Worm (Caenorhabditis elegans): ENCODE results near the gene H34I24.2.

Gene H34I24.2

ce11 chrIII:2874144-2874868, 32.5 kb downstream of the H34I24.2 start, which contains the start of gene klf-1:
TSS of gene klf-1 (plus strand) at chrIII:2874818.
- TF ChIP-seq ztf-25 (GFP tag; IDR thresholded peaks at IDR 0.05) (no peak), rpc-1 (optimal IDR thresholded peaks at IDR 0.05) (no peak), rpc-1 (tag; optimal IDR thresholded peaks at IDR 0.05) (peak; percentile 52), F22D6.2 (tag; optimal IDR thresholded peaks at IDR 0.05) (no peak), somi-1 (GFP tag; optimal IDR thresholded peaks at IDR 0.05) (no peak), mcd-1 (GFP tag; IDR thresholded peaks at IDR 0.05) (0 out of 2 replicates have a peak, but pooled peaks have one; percentile 15), T07F8.4 (tag; optimal IDR thresholded peaks at IDR 0.05) (no peak), nhr-80 (tag; optimal IDR thresholded peaks at IDR 0.05) (peak; percentile 84), sptf-2 (GFP tag; optimal IDR thresholded peaks at IDR 0.05) (no peak), K11D2.4 (GFP tag; IDR thresholded peaks at IDR 0.05) (peak; percentile 69), B0261.1 (tag; optimal IDR thresholded peaks at IDR 0.05) (no peak), lin-40 (tag; optimal IDR thresholded peaks at IDR 0.05) (peak; percentile 60), dox-1 (GFP tag; IDR thresholded peaks at IDR 0.05) (peak; percentile 57), attf-5 (GFP tag; optimal IDR thresholded peaks at IDR 0.05) (peak; percentile 33), hlh-12 (tag; optimal IDR thresholded peaks at IDR 0.05) (no peak), tbp1 (GFP tag; optimal IDR thresholded peaks at IDR 0.05) (peak; percentile 9), sdz-38 (tag; optimal IDR thresholded peaks at IDR 0.05) (no peak), ceh-58 (GFP tag; IDR thresholded peaks at IDR 0.05) (no peak), cebp-1 (GFP tag; IDR thresholded peaks at IDR 0.05) (no peak), cebp-1 (tag; optimal IDR thresholded peaks at IDR 0.05) (peak; percentile 53), C06A6.2 (GFP tag; conservative IDR thresholded peaks at IDR 0.05) (0 out of 2 replicates have a peak, but pooled peaks have one; percentile 42), mxl-1 (tag; optimal IDR thresholded peaks at IDR 0.05) (no peak), ztf-26 (tag; optimal IDR thresholded peaks at IDR 0.05) (peak; percentile 50), die-1 (tag; optimal IDR thresholded peaks at IDR 0.05) (no peak), hmg-20 (GFP tag; IDR thresholded peaks at IDR 0.05) (no peak), pbrm-1 (GFP tag; IDR thresholded peaks at IDR 0.05) (no peak), let-526 (GFP tag; IDR thresholded peaks at IDR 0.05) (no peak), lin-35 (GFP tag; optimal IDR thresholded peaks at IDR 0.05) (no peak), madf-10 (tag; optimal IDR thresholded peaks at IDR 0.05) (peak; percentile 16), let-607 (tag; optimal IDR thresholded peaks at IDR 0.05) (peak in 1 of 2 experiments; percentile 11), nfyb-1 (GFP tag; IDR thresholded peaks at IDR 0.05) (peak; percentile 24; the same call in 1 of the 2 replicates), ama-1 (optimal IDR thresholded peaks at IDR 0.05) (no peak), ama-1 (GFP tag; optimal IDR thresholded peaks at IDR 0.05) (no peak)

DNA sequence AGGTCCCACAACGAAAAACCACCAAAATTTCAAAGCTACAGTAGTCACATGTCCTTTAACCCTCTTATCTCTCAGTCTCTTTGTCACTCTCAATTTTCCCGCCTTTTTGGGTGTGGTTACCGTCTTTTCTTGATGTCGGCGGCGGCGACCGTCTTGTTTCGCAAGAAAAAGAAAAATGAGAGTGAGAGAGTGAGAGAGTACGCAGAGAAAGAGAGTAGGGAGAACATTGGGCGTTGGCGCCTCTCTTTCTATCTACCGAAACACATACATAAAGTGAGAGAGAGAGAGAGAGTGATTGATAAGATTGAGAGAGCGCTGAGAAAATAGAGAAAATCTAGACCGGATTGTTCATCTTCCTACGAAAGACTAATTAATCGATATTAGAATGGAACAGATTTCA, 34.1 kb downstream of the H34I24.2 start:
- no peak for TF ChIP-seq F55B11.4 (tag; optimal IDR thresholded peaks at IDR 0.05; ENCODE audit: borderline replicate concordance, insufficient read depth)
- no peak for TF ChIP-seq Y56A3A.18 (GFP tag; IDR thresholded peaks at IDR 0.05)
- peak; percentile 24 for TF ChIP-seq ets-4 (GFP tag; optimal IDR thresholded peaks at IDR 0.05)
- no peak for TF ChIP-seq hrde-1 (tag; optimal IDR thresholded peaks at IDR 0.05; ENCODE audit: borderline replicate concordance)
- no peak for TF ChIP-seq ZK185.1 (tag; optimal IDR thresholded peaks at IDR 0.05; ENCODE audit: poor library complexity, severe bottlenecking)
- no peak for TF ChIP-seq ztf-28 (GFP tag; IDR thresholded peaks at IDR 0.05)
- no peak for TF ChIP-seq F57A8.1 (GFP tag; optimal IDR thresholded peaks at IDR 0.05)
- TF ChIP-seq aptf-2 (GFP tag; conservative IDR thresholded peaks at IDR 0.05) = no peak
- TF ChIP-seq dpl-1 (GFP tag; optimal IDR thresholded peaks at IDR 0.05) = no peak
- no peak for TF ChIP-seq mel-28 (tag; optimal IDR thresholded peaks at IDR 0.05; ENCODE audit: borderline replicate concordance)
- no peak for TF ChIP-seq madf-6 (GFP tag; IDR thresholded peaks at IDR 0.05)
- no peak for TF ChIP-seq gei-17 (GFP tag; optimal IDR thresholded peaks at IDR 0.05)
- no peak for TF ChIP-seq nhr-179 (tag; optimal IDR thresholded peaks at IDR 0.05)
- no peak for TF ChIP-seq ekl-4 (GFP tag; IDR thresholded peaks at IDR 0.05)
- peak; percentile 97 for TF ChIP-seq nhr-80 (tag; optimal IDR thresholded peaks at IDR 0.05)
- no peak for TF ChIP-seq rcor-1 (GFP tag; IDR thresholded peaks at IDR 0.05)
- TF ChIP-seq egl-44 (GFP tag; IDR thresholded peaks at IDR 0.05) = no peak
- no peak for TF ChIP-seq Y95B8A.8 (GFP tag; IDR thresholded peaks at IDR 0.05)
- TF ChIP-seq aptf-3 (GFP tag; IDR thresholded peaks at IDR 0.05) = no peak
